Fruit fly (Drosophila melanogaster) whole organism, embryonic: Measurements from ENCODE around the gene CG42538.

Experiments used
- CG1024 ChIP-seq: fragments of 200-800 bp; sonication (Bioruptor generic); IDR thresholded peaks from 2 replicates; pipeline ENCODE4 v1.3.6; 2022; ENCODE audit warnings: missing biosample characterization, missing genetic modification characterization
- Dad ChIP-seq: fragments of 200-800 bp; sonication (Bioruptor generic); optimal IDR thresholded peaks from 3 replicates; lab custom pipeline; 2016; ENCODE audit warnings: missing biosample characterization, missing genetic modification characterization
- gro ChIP-seq: fragments of 200-800 bp; sonication (Bioruptor generic); optimal IDR thresholded peaks from 2 replicates; lab custom pipeline; 2016; ENCODE audit warnings: missing biosample characterization, missing genetic modification characterization
- luna ChIP-seq: fragments of 200-800 bp; sonication (Bioruptor generic); optimal IDR thresholded peaks from 2 replicates; lab custom pipeline; 2016; ENCODE audit warnings: missing biosample characterization, missing genetic modification characterization

- TF ChIP-seq CG1024 (GFP tag; lab: Robert Waterston, UW) (no peak), gro (GFP tag; lab: Kevin White, UChicago) (no peak), luna (no peak), Dad (GFP tag; lab: Kevin White, UChicago) (no peak)
Measured at dm6 chr3L:16082251-16082650, 47.9 kb downstream of the CG42538 start, which contains the start of gene CG33258.
